Worm (Caenorhabditis elegans): ENCODE measurements around the gene mob-1.

- TF ChIP-seq aly-2 (tag; optimal IDR thresholded peaks at IDR 0.05) (no peak), pha-4 (tag; optimal IDR thresholded peaks at IDR 0.05) (no peak), ama-1 (optimal IDR thresholded peaks at IDR 0.05) (no peak), zag-1 (tag; optimal IDR thresholded peaks at IDR 0.05) (no peak), nhr-76 (tag; optimal IDR thresholded peaks at IDR 0.05) (no peak), egl-27 (tag; optimal IDR thresholded peaks at IDR 0.05) (no peak)
Observed at ce11 chrIV:11851882-11852281, 8.5 kb upstream of the mob-1 start, which contains the start of gene F38H4.5.

Measured in whole organism, L3 larva.